Fruit fly (Drosophila melanogaster) whole organism, adult: ENCODE results near the gene Arr2.

Experiments
- CG11617 ChIP-seq: fragments of 200-800 bp; sonication (Bioruptor generic); optimal IDR thresholded peaks from 2 replicates; lab custom pipeline; 2017; ENCODE audit warnings: mild to moderate bottlenecking, missing biosample characterization, missing genetic modification reagents, missing genetic modification characterization
- CG12768 ChIP-seq: fragments of 200-800 bp; sonication (Bioruptor generic); optimal IDR thresholded peaks from 2 replicates; lab custom pipeline; 2017; ENCODE audit warnings: missing biosample characterization, missing genetic modification characterization, mild to moderate bottlenecking, moderate library complexity, missing genetic modification reagents
- CG14711 ChIP-seq: fragments of 200-800 bp; sonication (Bioruptor generic); optimal IDR thresholded peaks from 2 replicates; lab custom pipeline; 2018; ENCODE audit warnings: missing biosample characterization, mild to moderate bottlenecking, missing genetic modification characterization, moderate library complexity
- CG1620 ChIP-seq: fragments of 200-800 bp; sonication (Bioruptor generic); optimal IDR thresholded peaks from 2 replicates; lab custom pipeline; 2016; ENCODE audit warnings: missing biosample characterization, missing genetic modification characterization
- CG33017 ChIP-seq: fragments of 200-800 bp; sonication (Bioruptor generic); optimal IDR thresholded peaks from 2 replicates; lab custom pipeline; 2018; ENCODE audit warnings: missing biosample characterization, mild to moderate bottlenecking, missing genetic modification characterization, moderate library complexity
- CG5204 ChIP-seq: fragments of 200-800 bp; sonication (Bioruptor generic); optimal IDR thresholded peaks from 2 replicates; lab custom pipeline; 2016; ENCODE audit warnings: missing biosample characterization, missing genetic modification characterization
- CG7045 ChIP-seq: fragments of 200-800 bp; sonication (Bioruptor generic); optimal IDR thresholded peaks from 2 replicates; lab custom pipeline; 2017; ENCODE audit warnings: missing biosample characterization, mild to moderate bottlenecking, missing genetic modification characterization
- CG7101 ChIP-seq: fragments of 200-800 bp; sonication (Bioruptor generic); optimal IDR thresholded peaks from 2 replicates; lab custom pipeline; 2018; ENCODE audit warnings: missing biosample characterization, mild to moderate bottlenecking, missing genetic modification characterization, moderate library complexity
- Clk ChIP-seq: fragments of 200-800 bp; sonication (Bioruptor generic); optimal IDR thresholded peaks from 2 replicates; lab custom pipeline; 2017; ENCODE audit warnings: missing biosample characterization, missing genetic modification characterization
- Crg-1 ChIP-seq: fragments of 200-800 bp; sonication (Bioruptor generic); optimal IDR thresholded peaks from 2 replicates; lab custom pipeline; 2016; ENCODE audit warnings: missing biosample characterization, missing genetic modification characterization
- Hr96 ChIP-seq: fragments of 200-800 bp; sonication (Bioruptor generic); optimal IDR thresholded peaks from 2 replicates; lab custom pipeline; 2016; ENCODE audit warnings: missing biosample characterization, missing genetic modification characterization
- Mnt ChIP-seq: fragments of 200-800 bp; sonication (Bioruptor generic); optimal IDR thresholded peaks from 2 replicates; lab custom pipeline; 2016; ENCODE audit warnings: missing biosample characterization, mild to moderate bottlenecking, missing genetic modification characterization
- bab1 ChIP-seq: fragments of 200-800 bp; sonication (Bioruptor generic); optimal IDR thresholded peaks from 3 replicates; lab custom pipeline; 2019; ENCODE audit warnings: missing biosample characterization, mild to moderate bottlenecking, missing genetic modification characterization, moderate library complexity
- cic ChIP-seq: fragments of 200-800 bp; sonication (Bioruptor generic); optimal IDR thresholded peaks from 2 replicates; lab custom pipeline; 2017; ENCODE audit warnings: missing biosample characterization, mild to moderate bottlenecking, missing genetic modification characterization, moderate library complexity
- cnc ChIP-seq, 2 experiments: fragments of >200 bp; optimal IDR thresholded peaks; 2 replicates each; lab custom pipeline; 2017
- kay ChIP-seq: fragments of 200-800 bp; sonication (Bioruptor generic); peaks from one replicate; lab custom pipeline; 2016; ENCODE audit warnings: missing biosample characterization, missing genetic modification characterization, borderline replicate concordance
- ovo ChIP-seq: fragments of 200-800 bp; sonication (Bioruptor generic); optimal IDR thresholded peaks from 2 replicates; lab custom pipeline; 2016; ENCODE audit warnings: missing biosample characterization, missing genetic modification characterization
- tj ChIP-seq: fragments of 200-800 bp; sonication (Bioruptor generic); optimal IDR thresholded peaks from 3 replicates; lab custom pipeline; 2017; ENCODE audit warnings: missing biosample characterization, mild to moderate bottlenecking, missing genetic modification characterization, moderate library complexity
- toe ChIP-seq: fragments of 200-800 bp; sonication (Bioruptor generic); optimal IDR thresholded peaks from 2 replicates; lab custom pipeline; 2016; ENCODE audit warnings: missing biosample characterization, missing genetic modification characterization

Arr2 gene

dm6 chr3L:8669087-8669486, 20.4 kb upstream of the Arr2 start:
- TF ChIP-seq Clk (GFP tag; lab: Kevin White, UChicago) (no peak), Mnt (GFP tag; lab: Kevin White, UChicago) (no peak)

dm6 chr3L:8667809-8668593, 19.3 kb upstream of the Arr2 start:
- TF ChIP-seq CG12768 (GFP tag; lab: Kevin White, UChicago), result no peak
- TF ChIP-seq Crg-1 (GFP tag; lab: Kevin White, UChicago), result no peak
- no peak for TF ChIP-seq CG33017 (tag; lab: Kevin White, UChicago)
- no peak for TF ChIP-seq CG5204
- no peak for TF ChIP-seq cnc (optimal IDR thresholded peaks at IDR 0.05; lab: Kevin White, UChicago)
- TF ChIP-seq tj, result no peak
- no peak for TF ChIP-seq CG11617 (GFP tag; lab: Kevin White, UChicago)
- TF ChIP-seq kay, result no peak
- no peak for TF ChIP-seq toe (GFP tag; lab: Kevin White, UChicago)

- no peak for TF ChIP-seq CG11617 (GFP tag; lab: Kevin White, UChicago)
- no peak for TF ChIP-seq CG5204
These were observed 17.4 kb upstream of the Arr2 start for dm6 chr3L:8666098-8666497.

- TF ChIP-seq tj, result peak; percentile 99
- TF ChIP-seq CG7045 (GFP tag; lab: Kevin White, UChicago), result no peak
These were observed 13.3 kb upstream of the Arr2 start for dm6 chr3L:8661793-8662669.

- TF ChIP-seq CG14711 (tag; lab: Kevin White, UChicago) (no peak), Hr96 (GFP tag; lab: Kevin White, UChicago) (no peak)
These were observed 12.1 kb upstream of the Arr2 start for dm6 chr3L:8660800-8661199.

dm6 chr3L:8659601-8660000, 10.9 kb upstream of the Arr2 start:
- no peak for TF ChIP-seq CG7101 (tag; lab: Kevin White, UChicago)
- TF ChIP-seq tj, result peak; percentile 93

- TF ChIP-seq CG14711 (tag; lab: Kevin White, UChicago) (no peak), Mnt (GFP tag; lab: Kevin White, UChicago) (no peak), cic (no peak), bab1 (GFP tag; lab: Kevin White, UChicago) (no peak), ovo (GFP tag; lab: Kevin White, UChicago) (no peak), cnc (optimal IDR thresholded peaks at IDR 0.05; lab: Kevin White, UChicago) (no peak), toe (GFP tag; lab: Kevin White, UChicago) (no peak), CG1620 (GFP tag; lab: Kevin White, UChicago) (no peak), CG5204 (no peak)
These were observed 9.1 kb upstream of the Arr2 start for dm6 chr3L:8657787-8658186.

- TF ChIP-seq CG5204, result peak; percentile 43
- peak; percentile 15 for TF ChIP-seq CG7101 (tag; lab: Kevin White, UChicago)
- TF ChIP-seq CG7045 (GFP tag; lab: Kevin White, UChicago), result no peak
These were observed 8.7 kb upstream of the Arr2 start for dm6 chr3L:8657429-8657754.

dm6 chr3L:8656725-8657428, 8.1 kb upstream of the Arr2 start:
- TF ChIP-seq Hr96 (GFP tag; lab: Kevin White, UChicago) (no peak), Clk (GFP tag; lab: Kevin White, UChicago) (no peak), CG14711 (tag; lab: Kevin White, UChicago) (no peak), kay (peak; percentile 21), Crg-1 (GFP tag; lab: Kevin White, UChicago) (no peak), cic (no peak), toe (GFP tag; lab: Kevin White, UChicago) (peak; percentile 48), CG5204 (no peak)
